Fruit fly (Drosophila melanogaster): ENCODE measurements around the gene Wnt4.

Wnt4 gene

DNA sequence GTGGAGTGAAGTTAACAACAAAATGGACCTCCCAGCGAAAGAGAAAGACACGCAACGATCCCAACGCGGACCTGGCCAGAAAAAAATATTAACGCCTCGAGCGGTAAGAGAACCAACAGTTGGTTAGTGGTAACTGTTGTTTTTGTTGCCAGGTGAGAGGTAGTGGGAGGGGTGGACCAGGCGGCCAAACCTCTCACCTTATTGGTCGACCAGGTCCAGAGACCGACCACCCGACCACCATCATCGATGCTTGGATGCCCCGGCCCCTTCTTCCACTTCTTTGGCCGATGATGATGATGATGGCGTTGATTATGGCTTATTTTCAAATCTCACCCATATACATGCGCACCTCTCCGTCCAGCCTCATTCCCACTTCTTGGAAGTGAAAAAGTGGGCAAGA lies 26.3 kb upstream of the Wnt4 start (continued):
- no peak for TF ChIP-seq Hand (GFP tag; optimal IDR thresholded peaks at IDR 0.05)
- no peak for TF ChIP-seq mirr (GFP tag; optimal IDR thresholded peaks at IDR 0.05)
- TF ChIP-seq CG4282 (GFP tag; optimal IDR thresholded peaks at IDR 0.05): no peak
- TF ChIP-seq lilli (GFP tag; optimal IDR thresholded peaks at IDR 0.05): no peak
- TF ChIP-seq fd3F (GFP tag; optimal IDR thresholded peaks at IDR 0.05): no peak
- no peak for TF ChIP-seq Jarid2 (GFP tag; optimal IDR thresholded peaks at IDR 0.05)

DNA sequence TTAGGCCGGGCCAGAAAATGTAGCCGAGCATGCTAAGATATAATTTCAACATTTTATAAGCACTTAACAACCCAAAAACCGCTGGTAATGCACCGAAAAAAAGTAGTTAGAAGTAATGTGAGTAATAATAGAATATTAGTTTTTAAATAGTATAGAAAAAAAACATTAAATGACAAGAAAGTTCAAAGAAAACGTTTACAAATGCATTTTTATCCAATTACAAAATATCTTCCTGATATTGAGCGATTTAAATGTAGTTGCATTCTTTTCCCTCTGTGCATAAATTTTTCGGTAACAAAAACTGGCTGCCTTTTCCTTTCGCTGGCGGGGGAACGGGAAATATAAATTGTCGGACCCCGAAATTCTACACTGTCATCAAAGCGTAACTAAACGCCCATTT lies 25.8 kb upstream of the Wnt4 start:
- TF ChIP-seq CG12391 (tag; optimal IDR thresholded peaks at IDR 0.05) (peak; percentile 36), Dll (GFP tag; IDR thresholded peaks at IDR 0.05; ENCODE audit: partially characterized antibody) (no peak), mld (GFP tag; IDR thresholded peaks at IDR 0.05; ENCODE audit: partially characterized antibody) (no peak), CG11695 (GFP tag; IDR thresholded peaks at IDR 0.05) (no peak), CG15696 (tag; optimal IDR thresholded peaks at IDR 0.05) (peak; percentile 49), Myb (GFP tag; optimal IDR thresholded peaks at IDR 0.05) (no peak), TFAM (GFP tag; optimal IDR thresholded peaks at IDR 0.05) (no peak), Ptx1 (GFP tag; IDR thresholded peaks at IDR 0.05) (no peak), Asciz (GFP tag; optimal IDR thresholded peaks at IDR 0.05) (no peak), sim (GFP tag; IDR thresholded peaks at IDR 0.05) (no peak), chm (GFP tag; IDR thresholded peaks at IDR 0.05) (no peak), CrebB (tag; optimal IDR thresholded peaks at IDR 0.05) (no peak), CG2120 (GFP tag; optimal IDR thresholded peaks at IDR 0.05) (no peak), bsh (GFP tag; optimal IDR thresholded peaks at IDR 0.05) (peak in 1 of 2 experiments; percentile 41), fu2 (GFP tag; optimal IDR thresholded peaks at IDR 0.05) (no peak), CG1529 (GFP tag; optimal IDR thresholded peaks at IDR 0.05) (no peak), yki (optimal IDR thresholded peaks at IDR 0.05) (no peak), MBD-R2 (GFP tag; IDR thresholded peaks at IDR 0.05) (no peak), Gug (GFP tag; IDR thresholded peaks at IDR 0.05) (no peak), CG9727 (GFP tag; optimal IDR thresholded peaks at IDR 0.05) (peak; percentile 51), CG34376 (GFP tag; optimal IDR thresholded peaks at IDR 0.05) (no peak), CG17568 (GFP tag; optimal IDR thresholded peaks at IDR 0.05) (no peak), toy (GFP tag; IDR thresholded peaks at IDR 0.05) (no peak), CG10979 (tag; optimal IDR thresholded peaks at IDR 0.05) (peak; percentile 63), CG11398 (GFP tag; optimal IDR thresholded peaks at IDR 0.05) (no peak), Dfd (GFP tag; optimal IDR thresholded peaks at IDR 0.05) (no peak), CG10959 (GFP tag; IDR thresholded peaks at IDR 0.05) (no peak), Sin3A (optimal IDR thresholded peaks at IDR 0.05) (no peak), CG7745 (tag; optimal IDR thresholded peaks at IDR 0.05) (no peak), tup (GFP tag; optimal IDR thresholded peaks at IDR 0.05) (no peak), CG7556 (GFP tag; optimal IDR thresholded peaks at IDR 0.05) (no peak), CG17186 (GFP tag; optimal IDR thresholded peaks at IDR 0.05) (no peak), crp (GFP tag; optimal IDR thresholded peaks at IDR 0.05) (no peak), Hr39 (optimal IDR thresholded peaks at IDR 0.05) (no peak), CG4730 (GFP tag; IDR thresholded peaks at IDR 0.05) (no peak), dysf (GFP tag; IDR thresholded peaks at IDR 0.05) (no peak), da (GFP tag; optimal IDR thresholded peaks at IDR 0.05) (no peak), CG14965 (GFP tag; optimal IDR thresholded peaks at IDR 0.05; ENCODE audit: borderline replicate concordance) (no peak), CG10366 (GFP tag; IDR thresholded peaks at IDR 0.05) (no peak), CG8290 (GFP tag; optimal IDR thresholded peaks at IDR 0.05) (no peak), CG8290 (tag; optimal IDR thresholded peaks at IDR 0.05) (no peak), repo (GFP tag; optimal IDR thresholded peaks at IDR 0.05) (no peak), chif (GFP tag; optimal IDR thresholded peaks at IDR 0.05) (no peak), lola (GFP tag; optimal IDR thresholded peaks at IDR 0.05) (peak in 1 of 3 experiments; percentile 46), Ada2b (GFP tag; IDR thresholded peaks at IDR 0.05) (no peak), crc (GFP tag; optimal IDR thresholded peaks at IDR 0.05) (no peak)

Measured in whole organism, embryonic.